Fruit fly (Drosophila melanogaster) whole organism, embryonic: ENCODE results near the gene CG17803.

ENCODE experiments used
- Adf1 ChIP-seq: fragments of 200-800 bp; sonication (Bioruptor generic); IDR thresholded peaks from 2 replicates; pipeline ENCODE4 v1.3.6; 2022; ENCODE audit warnings: missing biosample characterization, missing genetic modification characterization
- B-H2 ChIP-seq: fragments of 200-800 bp; sonication (Bioruptor generic); optimal IDR thresholded peaks from 2 replicates; lab custom pipeline; 2018; ENCODE audit warnings: missing biosample characterization, mild to moderate bottlenecking, missing genetic modification characterization
- CG10267 ChIP-seq: fragments of 200-800 bp; sonication (Bioruptor generic); optimal IDR thresholded peaks from 2 replicates; lab custom pipeline; 2018; ENCODE audit warnings: missing biosample characterization, mild to moderate bottlenecking, missing genetic modification characterization, moderate library complexity
- CG10543 ChIP-seq: fragments of 200-800 bp; sonication (Bioruptor generic); optimal IDR thresholded peaks from 3 replicates; lab custom pipeline; 2017; ENCODE audit warnings: missing biosample characterization, mild to moderate bottlenecking, missing genetic modification characterization, moderate library complexity
- CG11093 ChIP-seq: fragments of 200-800 bp; sonication (Bioruptor generic); IDR thresholded peaks from 3 replicates; pipeline ENCODE4 v1.3.6; 2022; ENCODE audit warnings: missing biosample characterization, missing genetic modification characterization
- CG11456 ChIP-seq: fragments of 200-800 bp; sonication (Bioruptor generic); IDR thresholded peaks from 3 replicates; pipeline ENCODE4 v1.3.6; 2022; ENCODE audit warnings: missing biosample characterization, missing genetic modification characterization
- CG12104 ChIP-seq: fragments of 200-800 bp; sonication (Bioruptor generic); optimal IDR thresholded peaks from 3 replicates; lab custom pipeline; 2016; ENCODE audit warnings: missing biosample characterization, missing genetic modification characterization
- CG13424 ChIP-seq: fragments of 200-800 bp; sonication (Bioruptor generic); optimal IDR thresholded peaks from 2 replicates; lab custom pipeline; 2019; ENCODE audit warnings: missing biosample characterization, mild to moderate bottlenecking, missing genetic modification characterization, moderate library complexity
- CG15011 ChIP-seq: fragments of 200-800 bp; sonication (Bioruptor generic); optimal IDR thresholded peaks from 3 replicates; lab custom pipeline; 2018; ENCODE audit warnings: missing biosample characterization, mild to moderate bottlenecking, missing genetic modification characterization
- CG17328 ChIP-seq: fragments of 200-800 bp; sonication (Bioruptor generic); IDR thresholded peaks from 2 replicates; pipeline ENCODE4 v1.3.6; 2022; ENCODE audit warnings: missing biosample characterization, missing genetic modification characterization
- CG17359 ChIP-seq: fragments of 200-800 bp; sonication (Bioruptor generic); optimal IDR thresholded peaks from 3 replicates; lab custom pipeline; 2018; ENCODE audit warnings: missing biosample characterization, mild to moderate bottlenecking, missing genetic modification characterization, moderate library complexity
- CG2120 ChIP-seq: fragments of 200-800 bp; sonication (Bioruptor generic); optimal IDR thresholded peaks from 3 replicates; lab custom pipeline; 2016; ENCODE audit warnings: missing biosample characterization, missing genetic modification characterization
- CG30431 ChIP-seq: fragments of 200-800 bp; sonication (Bioruptor generic); optimal IDR thresholded peaks from 2 replicates; lab custom pipeline; 2017; ENCODE audit warnings: missing biosample characterization, missing genetic modification characterization
- CG32767 ChIP-seq: fragments of 200-800 bp; sonication (Bioruptor generic); IDR thresholded peaks from 2 replicates; pipeline ENCODE4 v1.3.6; 2022; ENCODE audit warnings: missing biosample characterization, missing genetic modification characterization
- CG32772 ChIP-seq: fragments of 200-800 bp; sonication (Bioruptor generic); IDR thresholded peaks from 2 replicates; pipeline ENCODE4 v1.3.6; 2022; ENCODE audit warnings: missing biosample characterization, missing genetic modification characterization
- CG3838 ChIP-seq: fragments of 200-800 bp; sonication (Bioruptor generic); optimal IDR thresholded peaks from 3 replicates; lab custom pipeline; 2016; ENCODE audit warnings: missing biosample characterization, missing genetic modification characterization
- CG6272 ChIP-seq: fragments of 200-800 bp; sonication (Bioruptor generic); IDR thresholded peaks from 2 replicates; pipeline ENCODE4 v1.3.6; 2022; ENCODE audit warnings: missing biosample characterization, missing genetic modification characterization
- CG7357 ChIP-seq: fragments of 200-800 bp; sonication (Bioruptor generic); IDR thresholded peaks from 3 replicates; pipeline ENCODE4 v1.3.6; 2022; ENCODE audit warnings: missing biosample characterization, missing genetic modification characterization
- CG7786 ChIP-seq: fragments of 200-800 bp; sonication (Bioruptor generic); optimal IDR thresholded peaks from 2 replicates; lab custom pipeline; 2016; ENCODE audit warnings: missing biosample characterization, missing genetic modification characterization
- CG7928 ChIP-seq: fragments of 200-800 bp; sonication (Bioruptor generic); optimal IDR thresholded peaks from 2 replicates; lab custom pipeline; 2017; ENCODE audit warnings: missing biosample characterization, mild to moderate bottlenecking, missing genetic modification characterization
- CG8359 ChIP-seq: fragments of 200-800 bp; sonication (Bioruptor generic); optimal IDR thresholded peaks from 2 replicates; lab custom pipeline; 2017; ENCODE audit warnings: missing biosample characterization, mild to moderate bottlenecking, missing genetic modification characterization, borderline replicate concordance
- CG8388 ChIP-seq: fragments of 200-800 bp; sonication (Bioruptor generic); optimal IDR thresholded peaks from 2 replicates; lab custom pipeline; 2019; ENCODE audit warnings: missing biosample characterization, mild to moderate bottlenecking, missing genetic modification characterization, moderate library complexity
- Chrac-16 ChIP-seq: fragments of 200-800 bp; sonication (Bioruptor generic); optimal IDR thresholded peaks from 3 replicates; lab custom pipeline; 2016; ENCODE audit warnings: missing biosample characterization, missing genetic modification characterization
- D ChIP-seq, 2 experiments: fragments of 200-800 bp in 1 of 2; fragments of >200 bp in 1 of 2; sonication (Bioruptor generic) in 1 of 2; optimal IDR thresholded peaks; 2 replicates in 1 of 2; 3 replicates in 1 of 2; lab custom pipeline; 2017; ENCODE audit warnings: mild to moderate bottlenecking in 1 of 2, missing biosample characterization in 1 of 2, missing genetic modification characterization in 1 of 2, missing genetic modification reagents in 1 of 2
- Dfd ChIP-seq, 2 experiments: fragments of >200 bp; optimal IDR thresholded peaks; 2 replicates each; lab custom pipeline; 2017; ENCODE audit warnings: missing biosample characterization in 2 of 2, missing genetic modification characterization in 2 of 2
- HLH54F ChIP-seq: fragments of 200-800 bp; sonication (Bioruptor generic); optimal IDR thresholded peaks from 3 replicates; lab custom pipeline; 2016; ENCODE audit warnings: missing biosample characterization, missing genetic modification characterization
- Hr78 ChIP-seq, 2 experiments: fragments of 200-800 bp in 1 of 2; fragments of >200 bp in 1 of 2; sonication (Bioruptor generic) in 1 of 2; optimal IDR thresholded peaks; 2 replicates each; lab custom pipeline; 2017 to 2019; ENCODE audit warnings: missing biosample characterization in 2 of 2, missing genetic modification characterization in 2 of 2, mild to moderate bottlenecking in 1 of 2, moderate library complexity in 1 of 2
- Hsf ChIP-seq: fragments of 200-800 bp; sonication (Bioruptor generic); optimal IDR thresholded peaks from 3 replicates; lab custom pipeline; 2016; ENCODE audit warnings: missing biosample characterization, missing genetic modification characterization
- Lhr ChIP-seq: fragments of 200-800 bp; sonication (Bioruptor generic); optimal IDR thresholded peaks from 3 replicates; lab custom pipeline; 2017; ENCODE audit warnings: mild to moderate bottlenecking, missing biosample characterization, missing genetic modification reagents, missing genetic modification characterization
- MBD-R2 ChIP-seq: fragments of 200-800 bp; sonication (Bioruptor generic); IDR thresholded peaks from 2 replicates; pipeline ENCODE4 v1.3.6; 2022; ENCODE audit warnings: missing biosample characterization, missing genetic modification characterization
- Meics ChIP-seq: fragments of 200-800 bp; sonication (Bioruptor generic); optimal IDR thresholded peaks from 2 replicates; lab custom pipeline; 2017; ENCODE audit warnings: missing biosample characterization, mild to moderate bottlenecking, missing genetic modification characterization
- Mrtf ChIP-seq: fragments of 200-800 bp; sonication (Bioruptor generic); IDR thresholded peaks from 3 replicates; pipeline ENCODE4 v1.3.6; 2022; ENCODE audit warnings: missing biosample characterization, missing genetic modification characterization
- NC2β ChIP-seq: fragments of 200-800 bp; sonication (Bioruptor generic); optimal IDR thresholded peaks from 2 replicates; lab custom pipeline; 2016; ENCODE audit warnings: missing biosample characterization, missing genetic modification characterization
- Scr ChIP-seq: fragments of 200-800 bp; sonication (Bioruptor generic); IDR thresholded peaks from 2 replicates; pipeline ENCODE4 v1.3.6; 2022; ENCODE audit warnings: missing biosample characterization, missing genetic modification characterization; ENCODE audit not compliant: partially characterized antibody
- Sox100B ChIP-seq: fragments of 200-800 bp; sonication (Bioruptor generic); optimal IDR thresholded peaks from 3 replicates; lab custom pipeline; 2018; ENCODE audit warnings: missing biosample characterization, mild to moderate bottlenecking, missing genetic modification characterization
- bigmax ChIP-seq: fragments of 200-800 bp; sonication (Bioruptor generic); optimal IDR thresholded peaks from 2 replicates; lab custom pipeline; 2018; ENCODE audit warnings: missing biosample characterization, mild to moderate bottlenecking, missing genetic modification characterization
- btn ChIP-seq: fragments of 200-800 bp; sonication (Bioruptor generic); optimal IDR thresholded peaks from 2 replicates; lab custom pipeline; 2016; ENCODE audit warnings: missing biosample characterization, missing genetic modification characterization
- chn ChIP-seq: fragments of 200-800 bp; sonication (Bioruptor generic); optimal IDR thresholded peaks from 2 replicates; lab custom pipeline; 2016; ENCODE audit warnings: missing biosample characterization, missing genetic modification characterization
- danr ChIP-seq: fragments of 200-800 bp; sonication (Bioruptor generic); IDR thresholded peaks from 2 replicates; pipeline ENCODE4 v1.3.6; 2022; ENCODE audit warnings: missing biosample characterization, missing genetic modification characterization
- dysf ChIP-seq: fragments of 200-800 bp; sonication (Bioruptor generic); IDR thresholded peaks from 3 replicates; pipeline ENCODE4 v1.3.6; 2022; ENCODE audit warnings: missing biosample characterization, missing genetic modification characterization
- ewg ChIP-seq: fragments of 200-800 bp; sonication (Bioruptor generic); optimal IDR thresholded peaks from 3 replicates; lab custom pipeline; 2017; ENCODE audit warnings: mild to moderate bottlenecking, missing biosample characterization, missing genetic modification reagents, missing genetic modification characterization
- exex ChIP-seq: fragments of 200-800 bp; sonication (Bioruptor generic); optimal IDR thresholded peaks from 4 replicates; lab custom pipeline; 2018; ENCODE audit warnings: missing biosample characterization, mild to moderate bottlenecking, missing genetic modification characterization, moderate library complexity
- fu2 ChIP-seq: fragments of 200-800 bp; sonication (Bioruptor generic); optimal IDR thresholded peaks from 2 replicates; lab custom pipeline; 2016; ENCODE audit warnings: missing biosample characterization, missing genetic modification characterization
- hbn ChIP-seq: fragments of 200-800 bp; sonication (Bioruptor generic); IDR thresholded peaks from 2 replicates; pipeline ENCODE4 v1.3.6; 2022; ENCODE audit warnings: missing biosample characterization, missing genetic modification characterization; ENCODE audit not compliant: partially characterized antibody
- ind ChIP-seq: fragments of 200-800 bp; sonication (Bioruptor generic); optimal IDR thresholded peaks from 3 replicates; lab custom pipeline; 2016; ENCODE audit warnings: missing biosample characterization, missing genetic modification characterization
- mirr ChIP-seq: fragments of 200-800 bp; sonication (Bioruptor generic); optimal IDR thresholded peaks from 3 replicates; lab custom pipeline; 2018; ENCODE audit warnings: missing biosample characterization, mild to moderate bottlenecking, missing genetic modification characterization
- onecut ChIP-seq: fragments of 200-800 bp; sonication (Bioruptor generic); IDR thresholded peaks from 2 replicates; pipeline ENCODE4 v1.3.6; 2022; ENCODE audit warnings: missing biosample characterization, missing genetic modification characterization
- pum ChIP-seq: fragments of 200-800 bp; sonication (Bioruptor generic); optimal IDR thresholded peaks from 2 replicates; lab custom pipeline; 2016; ENCODE audit warnings: missing biosample characterization, missing genetic modification characterization
- schlank ChIP-seq: fragments of 200-800 bp; sonication (Bioruptor generic); optimal IDR thresholded peaks from 2 replicates; lab custom pipeline; 2018; ENCODE audit warnings: missing biosample characterization, mild to moderate bottlenecking, missing genetic modification characterization
- tin ChIP-seq: fragments of 200-800 bp; sonication (Bioruptor generic); optimal IDR thresholded peaks from 3 replicates; lab custom pipeline; 2016; ENCODE audit warnings: missing biosample characterization, missing genetic modification characterization
- trem ChIP-seq: fragments of 200-800 bp; optimal IDR thresholded peaks from 3 replicates; lab custom pipeline; 2019; ENCODE audit warnings: missing biosample characterization, mild to moderate bottlenecking, missing genetic modification characterization, moderate library complexity
- trh ChIP-seq: fragments of 200-800 bp; sonication (Bioruptor generic); optimal IDR thresholded peaks from 2 replicates; lab custom pipeline; 2016; ENCODE audit warnings: missing biosample characterization, missing genetic modification characterization

The CG17803 gene

dm6 chr3R:17809014-17809413 lies 7.7 kb upstream of the CG17803 start, which contains the start of gene Odj (continued):
- TF ChIP-seq CG13424 (tag; lab: Kevin White, UChicago) (peak; percentile 1), chn (no peak), CG7357 (GFP tag; lab: Robert Waterston, UW) (no peak), trem (tag; lab: Kevin White, UChicago) (peak; percentile 64), fu2 (no peak), Sox100B (GFP tag; lab: Kevin White, UChicago) (no peak), CG8359 (GFP tag; lab: Kevin White, UChicago) (no peak), HLH54F (no peak), CG11093 (GFP tag; lab: Robert Waterston, UW) (no peak), Adf1 (GFP tag; lab: Robert Waterston, UW) (no peak), Mrtf (GFP tag; lab: Robert Waterston, UW) (no peak), Dfd (GFP tag; optimal IDR thresholded peaks at IDR 0.05; lab: Kevin White, UChicago) (no peak), B-H2 (GFP tag; lab: Kevin White, UChicago) (peak; percentile 31), onecut (GFP tag; lab: Robert Waterston, UW) (no peak), CG11456 (GFP tag; lab: Robert Waterston, UW) (no peak), ewg (GFP tag; lab: Kevin White, UChicago) (peak; percentile 52), hbn (GFP tag; lab: Robert Waterston, UW) (peak; percentile 97), dysf (GFP tag; lab: Robert Waterston, UW) (no peak), NC2β (GFP tag; lab: Kevin White, UChicago) (no peak), MBD-R2 (GFP tag; lab: Robert Waterston, UW) (peak; percentile 94), CG6272 (GFP tag; lab: Robert Waterston, UW) (no peak), bigmax (GFP tag; lab: Kevin White, UChicago) (no peak), tin (GFP tag; lab: Kevin White, UChicago) (no peak), CG3838 (GFP tag; lab: Kevin White, UChicago) (no peak), D (optimal IDR thresholded peaks at IDR 0.05; lab: Kevin White, UChicago) (no peak), D (GFP tag; optimal IDR thresholded peaks at IDR 0.05; lab: Kevin White, UChicago) (no peak), CG12104 (no peak), Hsf (GFP tag; lab: Kevin White, UChicago) (peak; percentile 6), Hr78 (GFP tag; optimal IDR thresholded peaks at IDR 0.05; lab: Kevin White, UChicago) (no peak), CG10543 (GFP tag; lab: Kevin White, UChicago) (no peak), CG10267 (tag; lab: Kevin White, UChicago) (peak; percentile 75), exex (tag; lab: Kevin White, UChicago) (no peak), Lhr (peak; percentile 14), schlank (tag; lab: Kevin White, UChicago) (no peak), CG30431 (no peak), CG8388 (GFP tag; lab: Kevin White, UChicago) (no peak), mirr (no peak), Meics (no peak), trh (no peak), Scr (peak; percentile 95), pum (no peak), CG17328 (no peak), CG32767 (GFP tag; lab: Robert Waterston, UW) (no peak), danr (GFP tag; lab: Robert Waterston, UW) (no peak), Chrac-16 (GFP tag; lab: Kevin White, UChicago) (no peak), CG2120 (GFP tag; lab: Kevin White, UChicago) (peak; percentile 35), CG15011 (no peak), CG7786 (GFP tag; lab: Kevin White, UChicago) (no peak), CG32772 (GFP tag; lab: Robert Waterston, UW) (no peak), CG17359 (tag; lab: Kevin White, UChicago) (peak; percentile 41), ind (GFP tag; lab: Kevin White, UChicago) (no peak), CG7928 (GFP tag; lab: Kevin White, UChicago) (no peak), btn (GFP tag; lab: Kevin White, UChicago) (no peak)
